Fruit fly (Drosophila melanogaster) whole organism, embryonic: ENCODE measurements around the gene CG17562.

Experiments
- Adf1 ChIP-seq: fragments of 200-800 bp; sonication (Bioruptor generic); IDR thresholded peaks from 2 replicates; pipeline ENCODE4 v1.3.6; 2022; ENCODE audit warnings: missing biosample characterization, missing genetic modification characterization
- Atf-2 ChIP-seq: fragments of 200-800 bp; sonication (Bioruptor generic); optimal IDR thresholded peaks from 2 replicates; lab custom pipeline; 2016; ENCODE audit warnings: missing biosample characterization, missing genetic modification characterization
- BtbVII ChIP-seq: fragments of 200-800 bp; sonication (Bioruptor generic); optimal IDR thresholded peaks from 3 replicates; lab custom pipeline; 2017; ENCODE audit warnings: missing biosample characterization, mild to moderate bottlenecking, missing genetic modification characterization
- Bteb2 ChIP-seq: fragments of 200-800 bp; sonication (Bioruptor generic); optimal IDR thresholded peaks from 2 replicates; lab custom pipeline; 2016; ENCODE audit warnings: missing biosample characterization, missing genetic modification characterization
- CG10267 ChIP-seq: fragments of 200-800 bp; sonication (Bioruptor generic); optimal IDR thresholded peaks from 2 replicates; lab custom pipeline; 2018; ENCODE audit warnings: missing biosample characterization, mild to moderate bottlenecking, missing genetic modification characterization, moderate library complexity
- CG10321 ChIP-seq: fragments of 200-800 bp; sonication (Bioruptor generic); IDR thresholded peaks from 2 replicates; pipeline ENCODE4 v1.3.6; 2022; ENCODE audit warnings: missing biosample characterization, missing genetic modification characterization
- CG10366 ChIP-seq: fragments of 200-800 bp; sonication (Bioruptor generic); IDR thresholded peaks from 2 replicates; pipeline ENCODE4 v1.3.6; 2022; ENCODE audit warnings: missing biosample characterization, missing genetic modification characterization
- CG10462 ChIP-seq: fragments of 200-800 bp; sonication (Bioruptor generic); optimal IDR thresholded peaks from 2 replicates; lab custom pipeline; 2016; ENCODE audit warnings: missing biosample characterization, missing genetic modification characterization
- CG11085 ChIP-seq: fragments of 200-800 bp; sonication (Bioruptor generic); IDR thresholded peaks from 2 replicates; pipeline ENCODE4 v1.3.6; 2022; ENCODE audit warnings: missing biosample characterization, missing genetic modification characterization
- CG11247 ChIP-seq: fragments of 200-800 bp; sonication (Bioruptor generic); IDR thresholded peaks from 2 replicates; pipeline ENCODE4 v1.3.6; 2022; ENCODE audit warnings: missing biosample characterization, missing genetic modification characterization
- CG11695 ChIP-seq: fragments of 200-800 bp; sonication (Bioruptor generic); IDR thresholded peaks from 3 replicates; pipeline ENCODE4 v1.3.6; 2022; ENCODE audit warnings: missing biosample characterization, missing genetic modification characterization
- CG12391 ChIP-seq: fragments of 200-800 bp; sonication (Bioruptor generic); optimal IDR thresholded peaks from 3 replicates; lab custom pipeline; 2018; ENCODE audit warnings: missing biosample characterization, mild to moderate bottlenecking, missing genetic modification characterization, moderate library complexity
- CG15514 ChIP-seq: fragments of 200-800 bp; sonication (Bioruptor generic); optimal IDR thresholded peaks from 3 replicates; lab custom pipeline; 2017; ENCODE audit warnings: missing biosample characterization, missing genetic modification characterization, mild to moderate bottlenecking, moderate library complexity, missing genetic modification reagents
- CG15601 ChIP-seq: fragments of 200-800 bp; sonication (Bioruptor generic); optimal IDR thresholded peaks from 3 replicates; lab custom pipeline; 2019; ENCODE audit warnings: missing biosample characterization, mild to moderate bottlenecking, missing genetic modification characterization, moderate library complexity
- CG15696 ChIP-seq: fragments of 200-800 bp; sonication (Bioruptor generic); optimal IDR thresholded peaks from 2 replicates; lab custom pipeline; 2019; ENCODE audit warnings: missing biosample characterization, mild to moderate bottlenecking, missing genetic modification characterization, moderate library complexity
- CG17361 ChIP-seq: fragments of 200-800 bp; sonication (Bioruptor generic); IDR thresholded peaks from 3 replicates; pipeline ENCODE4 v1.3.6; 2022; ENCODE audit warnings: missing biosample characterization, missing genetic modification characterization
- CG17912 ChIP-seq: fragments of 200-800 bp; sonication (Bioruptor generic); optimal IDR thresholded peaks from 2 replicates; lab custom pipeline; 2018; ENCODE audit warnings: missing biosample characterization, mild to moderate bottlenecking, missing genetic modification characterization
- CG2116 ChIP-seq: fragments of 200-800 bp; sonication (Bioruptor generic); optimal IDR thresholded peaks from 3 replicates; lab custom pipeline; 2018; ENCODE audit warnings: missing biosample characterization, mild to moderate bottlenecking, missing genetic modification characterization
- CG30403 ChIP-seq: fragments of 200-800 bp; sonication (Bioruptor generic); optimal IDR thresholded peaks from 3 replicates; lab custom pipeline; 2016; ENCODE audit warnings: missing biosample characterization, missing genetic modification characterization
- CG3281 ChIP-seq: fragments of 200-800 bp; sonication (Bioruptor generic); optimal IDR thresholded peaks from 3 replicates; lab custom pipeline; 2017; ENCODE audit warnings: missing biosample characterization, mild to moderate bottlenecking, missing genetic modification characterization
- CG34224 ChIP-seq: fragments of 200-800 bp; sonication (Bioruptor generic); IDR thresholded peaks from 3 replicates; pipeline ENCODE4 v1.3.6; 2022; ENCODE audit warnings: missing biosample characterization, missing genetic modification characterization; ENCODE audit not compliant: partially characterized antibody
- CG4328 ChIP-seq: fragments of 200-800 bp; sonication (Bioruptor generic); optimal IDR thresholded peaks from 3 replicates; lab custom pipeline; 2017; ENCODE audit warnings: missing biosample characterization, missing genetic modification reagents, missing genetic modification characterization
- CG7372 ChIP-seq: fragments of 200-800 bp; sonication (Bioruptor generic); IDR thresholded peaks from 2 replicates; pipeline ENCODE4 v1.3.6; 2022; ENCODE audit warnings: missing biosample characterization, missing genetic modification characterization
- CoRest ChIP-seq: fragments of 200-800 bp; sonication (Bioruptor generic); optimal IDR thresholded peaks from 3 replicates; lab custom pipeline; 2018; ENCODE audit warnings: missing biosample characterization, mild to moderate bottlenecking, missing genetic modification characterization, moderate library complexity
- E2f1 ChIP-seq: fragments of 200-800 bp; sonication (Bioruptor generic); IDR thresholded peaks from 2 replicates; pipeline ENCODE4 v1.3.6; 2022; ENCODE audit warnings: missing biosample characterization, missing genetic modification characterization
- Ets97D ChIP-seq: fragments of 200-800 bp; sonication (Bioruptor generic); optimal IDR thresholded peaks from 3 replicates; lab custom pipeline; 2016; ENCODE audit warnings: missing biosample characterization, missing genetic modification characterization
- Max ChIP-seq: fragments of 200-800 bp; sonication (Bioruptor generic); optimal IDR thresholded peaks from 2 replicates; lab custom pipeline; 2016; ENCODE audit warnings: missing biosample characterization, mild to moderate bottlenecking, missing genetic modification characterization
- NFAT ChIP-seq: fragments of 200-800 bp; sonication (Bioruptor generic); IDR thresholded peaks from 2 replicates; pipeline ENCODE4 v1.3.6; 2022; ENCODE audit warnings: missing biosample characterization, missing genetic modification characterization
- Rfx ChIP-seq: fragments of 200-800 bp; sonication (Bioruptor generic); IDR thresholded peaks from 2 replicates; pipeline ENCODE4 v1.3.6; 2022; ENCODE audit warnings: missing biosample characterization, missing genetic modification characterization
- Rx ChIP-seq: fragments of 200-800 bp; sonication (Bioruptor generic); IDR thresholded peaks from 2 replicates; pipeline ENCODE4 v1.3.6; 2022; ENCODE audit warnings: missing biosample characterization, missing genetic modification characterization
- Side ChIP-seq: fragments of 200-800 bp; sonication (Bioruptor generic); optimal IDR thresholded peaks from 2 replicates; lab custom pipeline; 2016; ENCODE audit warnings: missing biosample characterization, missing genetic modification characterization
- Tbp ChIP-seq: fragments of >200 bp; optimal IDR thresholded peaks from 2 replicates; lab custom pipeline; 2018; ENCODE audit warnings: missing biosample characterization, missing genetic modification characterization
- YL-1 ChIP-seq: fragments of 200-800 bp; sonication (Bioruptor generic); optimal IDR thresholded peaks from 3 replicates; lab custom pipeline; 2017; ENCODE audit warnings: missing biosample characterization, mild to moderate bottlenecking, missing genetic modification characterization
- ac ChIP-seq: fragments of 200-800 bp; sonication (Bioruptor generic); optimal IDR thresholded peaks from 3 replicates; lab custom pipeline; 2017; ENCODE audit warnings: missing biosample characterization, mild to moderate bottlenecking, missing genetic modification characterization
- ap ChIP-seq: fragments of 200-800 bp; sonication (Bioruptor generic); IDR thresholded peaks from 2 replicates; pipeline ENCODE4 v1.3.6; 2022; ENCODE audit warnings: missing biosample characterization, missing genetic modification characterization
- bcd ChIP-seq: fragments of 200-800 bp; sonication (Bioruptor generic); optimal IDR thresholded peaks from 2 replicates; lab custom pipeline; 2017; ENCODE audit warnings: missing biosample characterization, mild to moderate bottlenecking, missing genetic modification characterization
- caup ChIP-seq: fragments of 200-800 bp; sonication (Bioruptor generic); optimal IDR thresholded peaks from 3 replicates; lab custom pipeline; 2017; ENCODE audit warnings: missing biosample characterization, mild to moderate bottlenecking, missing genetic modification characterization, moderate library complexity; ENCODE audit not compliant: severe bottlenecking
- chm ChIP-seq: fragments of 200-800 bp; sonication (Bioruptor generic); IDR thresholded peaks from 2 replicates; pipeline ENCODE4 v1.3.6; 2022; ENCODE audit warnings: missing biosample characterization, missing genetic modification characterization
- ci ChIP-seq: fragments of 200-800 bp; sonication (Bioruptor generic); IDR thresholded peaks from 3 replicates; pipeline ENCODE4 v1.3.6; 2022; ENCODE audit warnings: missing biosample characterization, missing genetic modification characterization
- cwo ChIP-seq: fragments of 200-800 bp; sonication (Bioruptor generic); optimal IDR thresholded peaks from 3 replicates; lab custom pipeline; 2017; ENCODE audit warnings: missing biosample characterization, missing genetic modification characterization, mild to moderate bottlenecking, moderate library complexity, missing genetic modification reagents
- da ChIP-seq: fragments of 200-800 bp; sonication (Bioruptor generic); optimal IDR thresholded peaks from 2 replicates; lab custom pipeline; 2016; ENCODE audit warnings: missing biosample characterization, missing genetic modification characterization
- dan ChIP-seq: fragments of 200-800 bp; sonication (Bioruptor generic); IDR thresholded peaks from 2 replicates; pipeline ENCODE4 v1.3.6; 2022; ENCODE audit warnings: missing biosample characterization, missing genetic modification characterization
- ems ChIP-seq: fragments of 200-800 bp; sonication (Bioruptor generic); optimal IDR thresholded peaks from 3 replicates; lab custom pipeline; 2016; ENCODE audit warnings: missing biosample characterization, missing genetic modification characterization
- hb ChIP-seq: fragments of 200-800 bp; sonication (Bioruptor generic); IDR thresholded peaks from 3 replicates; pipeline ENCODE4 v1.3.6; 2022; ENCODE audit warnings: missing biosample characterization, missing genetic modification characterization; ENCODE audit not compliant: partially characterized antibody
- knrl ChIP-seq: fragments of 200-800 bp; sonication (Bioruptor generic); IDR thresholded peaks from 3 replicates; pipeline ENCODE4 v1.3.6; 2022; ENCODE audit warnings: missing biosample characterization, missing genetic modification characterization; ENCODE audit not compliant: partially characterized antibody
- nmo ChIP-seq: fragments of 200-800 bp; sonication (Bioruptor generic); optimal IDR thresholded peaks from 2 replicates; lab custom pipeline; 2018; ENCODE audit warnings: missing biosample characterization, mild to moderate bottlenecking, missing genetic modification characterization, moderate library complexity
- peb ChIP-seq: fragments of 200-800 bp; sonication (Bioruptor generic); IDR thresholded peaks from 2 replicates; pipeline ENCODE4 v1.3.6; 2022; ENCODE audit warnings: missing biosample characterization, missing genetic modification characterization
- repo ChIP-seq: fragments of 200-800 bp; sonication (Bioruptor generic); optimal IDR thresholded peaks from 2 replicates; lab custom pipeline; 2016; ENCODE audit warnings: missing biosample characterization, missing genetic modification characterization
- row ChIP-seq: fragments of 200-800 bp; sonication (Bioruptor generic); IDR thresholded peaks from 3 replicates; pipeline ENCODE4 v1.3.6; 2022; ENCODE audit warnings: missing biosample characterization, missing genetic modification characterization
- stwl ChIP-seq: fragments of 200-800 bp; sonication (Bioruptor generic); optimal IDR thresholded peaks from 3 replicates; lab custom pipeline; 2018; ENCODE audit warnings: missing biosample characterization, mild to moderate bottlenecking, missing genetic modification characterization, moderate library complexity
- unc-4 ChIP-seq: fragments of 200-800 bp; sonication (Bioruptor generic); IDR thresholded peaks from 2 replicates; pipeline ENCODE4 v1.3.6; 2022; ENCODE audit warnings: missing biosample characterization, missing genetic modification characterization; ENCODE audit not compliant: partially characterized antibody
- z ChIP-seq: fragments of 200-800 bp; sonication (Bioruptor generic); IDR thresholded peaks from 3 replicates; pipeline ENCODE4 v1.3.6; 2022; ENCODE audit warnings: missing biosample characterization, missing genetic modification characterization

Gene CG17562

dm6 chr3R:16614241-16614640 is 868 bp upstream of the CG17562 start, which contains the start of gene CG10340 (continued):
- TF ChIP-seq unc-4 (GFP tag; lab: Robert Waterston, UW) (peak; percentile 85), NFAT (GFP tag; lab: Robert Waterston, UW) (no peak), repo (no peak), z (GFP tag; lab: Robert Waterston, UW) (no peak), Atf-2 (no peak), CG12391 (peak; percentile 11), CoRest (tag; lab: Kevin White, UChicago) (peak; percentile 34), ems (no peak), CG11695 (GFP tag; lab: Robert Waterston, UW) (no peak), da (GFP tag; lab: Kevin White, UChicago) (no peak), CG15601 (tag; lab: Kevin White, UChicago) (peak; percentile 33), ap (GFP tag; lab: Robert Waterston, UW) (no peak), CG11085 (GFP tag; lab: Robert Waterston, UW) (no peak), Side (GFP tag; lab: Kevin White, UChicago) (no peak), caup (GFP tag; lab: Kevin White, UChicago) (no peak), CG7372 (GFP tag; lab: Robert Waterston, UW) (no peak), ci (GFP tag; lab: Robert Waterston, UW) (0 out of 3 replicates have a peak, but pooled peaks have one; percentile 14), E2f1 (GFP tag; lab: Robert Waterston, UW) (no peak), CG10267 (tag; lab: Kevin White, UChicago) (peak; percentile 17), Adf1 (GFP tag; lab: Robert Waterston, UW) (no peak; the same call in 1 of the 2 replicates), Ets97D (GFP tag; lab: Kevin White, UChicago) (no peak), CG17912 (GFP tag; lab: Kevin White, UChicago) (no peak), CG10462 (no peak), cwo (GFP tag; lab: Kevin White, UChicago) (no peak), CG30403 (GFP tag; lab: Kevin White, UChicago) (peak; percentile 9), row (GFP tag; lab: Robert Waterston, UW) (peak; percentile 64), nmo (GFP tag; lab: Kevin White, UChicago) (peak; percentile 49), stwl (tag; lab: Kevin White, UChicago) (peak; percentile 67), CG4328 (GFP tag; lab: Kevin White, UChicago) (no peak), CG10321 (no peak), BtbVII (GFP tag; lab: Kevin White, UChicago) (no peak), Rfx (GFP tag; lab: Robert Waterston, UW) (peak; percentile 65), Bteb2 (GFP tag; lab: Kevin White, UChicago) (no peak), CG17361 (no peak), knrl (peak; percentile 85), chm (GFP tag; lab: Robert Waterston, UW) (no peak), CG34224 (peak; percentile 84), CG15514 (GFP tag; lab: Kevin White, UChicago) (peak; percentile 38), CG10366 (peak; percentile 12; the same call in 1 of the 2 replicates), CG2116 (GFP tag; lab: Kevin White, UChicago) (peak; percentile 60), CG11247 (GFP tag; lab: Robert Waterston, UW) (no peak), CG3281 (GFP tag; lab: Kevin White, UChicago) (no peak), YL-1 (GFP tag; lab: Kevin White, UChicago) (peak; percentile 63), ac (GFP tag; lab: Kevin White, UChicago) (no peak), Tbp (GFP tag; lab: Kevin White, UChicago) (no peak), CG15696 (tag; lab: Kevin White, UChicago) (peak; percentile 11), bcd (GFP tag; lab: Kevin White, UChicago) (no peak), dan (no peak), hb (GFP tag; lab: Robert Waterston, UW) (peak; percentile 65), Max (GFP tag; lab: Kevin White, UChicago) (peak; percentile 44), Rx (GFP tag; lab: Robert Waterston, UW) (no peak), peb (GFP tag; lab: Robert Waterston, UW) (no peak)
